Worm (Caenorhabditis elegans) whole organism, mixed stage, embryonic: ENCODE data around the gene C07A12.2.

Experiments used
- M03D4.4 ChIP-seq: sonication (generic microtip); optimal IDR thresholded peaks from 2 replicates; lab custom pipeline; 2017; ENCODE audit warnings: mild to moderate bottlenecking, missing genetic modification characterization, missing compliant biosample characterization
- bed-3 ChIP-seq: fragments of 200-800 bp; sonication (Bioruptor generic); optimal IDR thresholded peaks from 3 replicates; lab custom pipeline; 2018; ENCODE audit warnings: mild to moderate bottlenecking, missing genetic modification characterization, moderate library complexity, missing compliant biosample characterization
- blmp-1 ChIP-seq: fragments of 150-350 bp; optimal IDR thresholded peaks from 2 replicates; lab custom pipeline; 2014; ENCODE audit warnings: missing biosample characterization, missing genetic modification characterization
- ceh-39 ChIP-seq: fragments of 150-350 bp; optimal IDR thresholded peaks from 2 replicates; lab custom pipeline; 2014; ENCODE audit warnings: missing biosample characterization, missing genetic modification characterization
- ceh-43 ChIP-seq: fragments of 200-800 bp; sonication (Bioruptor generic); optimal IDR thresholded peaks from 2 replicates; lab custom pipeline; 2018; ENCODE audit warnings: mild to moderate bottlenecking, missing genetic modification characterization, moderate library complexity, missing compliant biosample characterization
- ceh-83 ChIP-seq: fragments of 200-800 bp; sonication (Bioruptor generic); optimal IDR thresholded peaks from 2 replicates; lab custom pipeline; 2018; ENCODE audit warnings: mild to moderate bottlenecking, missing genetic modification characterization, missing compliant biosample characterization
- cnd-1 ChIP-seq: fragments of 200-800 bp; sonication (Bioruptor generic); optimal IDR thresholded peaks from 2 replicates; lab custom pipeline; 2018; ENCODE audit warnings: mild to moderate bottlenecking, missing genetic modification characterization, missing compliant biosample characterization
- drap-1 ChIP-seq: fragments of 200-800 bp; sonication (Bioruptor generic); optimal IDR thresholded peaks from 3 replicates; lab custom pipeline; 2018; ENCODE audit warnings: mild to moderate bottlenecking, missing genetic modification characterization, missing compliant biosample characterization
- elt-1 ChIP-seq: sonication (generic microtip); optimal IDR thresholded peaks from 2 replicates; lab custom pipeline; 2017; ENCODE audit warnings: missing genetic modification characterization, mild to moderate bottlenecking, missing compliant biosample characterization, antibody characterized with exemption, moderate library complexity, borderline replicate concordance; ENCODE audit not compliant: insufficient read depth
- elt-3 ChIP-seq: fragments of 150-350 bp; optimal IDR thresholded peaks from 2 replicates; lab custom pipeline; 2014; ENCODE audit warnings: missing biosample characterization, missing genetic modification characterization
- flh-1 ChIP-seq: fragments of 200-800 bp; sonication (Bioruptor generic); optimal IDR thresholded peaks from 2 replicates; lab custom pipeline; 2018; ENCODE audit warnings: mild to moderate bottlenecking, missing genetic modification characterization, moderate library complexity, missing compliant biosample characterization
- ham-2 ChIP-seq: fragments of 200-800 bp; sonication (Bioruptor generic); optimal IDR thresholded peaks from 2 replicates; lab custom pipeline; 2018; ENCODE audit warnings: mild to moderate bottlenecking, missing genetic modification characterization, missing compliant biosample characterization
- lin-13 ChIP-seq: fragments of 150-350 bp; optimal IDR thresholded peaks from 2 replicates; lab custom pipeline; 2014; ENCODE audit warnings: missing biosample characterization, missing genetic modification characterization
- lin-32 ChIP-seq: fragments of 200-800 bp; sonication (Bioruptor generic); optimal IDR thresholded peaks from 2 replicates; lab custom pipeline; 2018; ENCODE audit warnings: mild to moderate bottlenecking, missing genetic modification characterization, missing compliant biosample characterization
- lsy-2 ChIP-seq: fragments of 150-350 bp; optimal IDR thresholded peaks from 2 replicates; lab custom pipeline; 2014; ENCODE audit warnings: missing biosample characterization, missing genetic modification characterization
- mab-5 ChIP-seq: fragments of 150-350 bp; optimal IDR thresholded peaks from 2 replicates; lab custom pipeline; 2014; ENCODE audit warnings: missing biosample characterization, missing genetic modification characterization
- mep-1 ChIP-seq: fragments of 150-350 bp; optimal IDR thresholded peaks from 2 replicates; lab custom pipeline; 2017; ENCODE audit warnings: missing biosample characterization, missing genetic modification reagents, missing genetic modification characterization, inconsistent platforms
- nhr-2 ChIP-seq: fragments of 150-350 bp; optimal IDR thresholded peaks from 2 replicates; lab custom pipeline; 2014; ENCODE audit warnings: missing biosample characterization, missing genetic modification characterization
- nhr-28 ChIP-seq: fragments of 150-350 bp; optimal IDR thresholded peaks from 2 replicates; lab custom pipeline; 2014; ENCODE audit warnings: missing biosample characterization, missing genetic modification characterization
- pha-4 ChIP-seq: fragments of 150-350 bp; optimal IDR thresholded peaks from 2 replicates; lab custom pipeline; 2018; ENCODE audit warnings: missing biosample characterization, missing genetic modification reagents, missing genetic modification characterization
- sem-2 ChIP-seq: fragments of 200-800 bp; sonication (Bioruptor generic); optimal IDR thresholded peaks from 2 replicates; lab custom pipeline; 2018; ENCODE audit warnings: mild to moderate bottlenecking, missing genetic modification characterization, missing compliant biosample characterization
- snpc-4 ChIP-seq: fragments of 150-350 bp; optimal IDR thresholded peaks from 2 replicates; lab custom pipeline; 2014; ENCODE audit warnings: missing biosample characterization, missing genetic modification characterization
- sptf-1 ChIP-seq: sonication (generic microtip); optimal IDR thresholded peaks from 2 replicates; lab custom pipeline; 2017; ENCODE audit warnings: mild to moderate bottlenecking, missing genetic modification characterization, moderate library complexity, missing compliant biosample characterization
- tbx-8 ChIP-seq: fragments of 200-800 bp; sonication (Bioruptor generic); optimal IDR thresholded peaks from 2 replicates; lab custom pipeline; 2018; ENCODE audit warnings: mild to moderate bottlenecking, missing genetic modification characterization, moderate library complexity, missing compliant biosample characterization
- unc-120 ChIP-seq: sonication (generic microtip); optimal IDR thresholded peaks from 2 replicates; lab custom pipeline; 2017; ENCODE audit warnings: missing genetic modification characterization, missing compliant biosample characterization; ENCODE audit not compliant: poor library complexity, severe bottlenecking
- unc-39 ChIP-seq: fragments of 150-350 bp; optimal IDR thresholded peaks from 2 replicates; lab custom pipeline; 2014; ENCODE audit warnings: missing biosample characterization, missing genetic modification characterization
- unc-62 ChIP-seq: fragments of 150-350 bp; optimal IDR thresholded peaks from 2 replicates; lab custom pipeline; 2014; ENCODE audit warnings: missing biosample characterization, missing genetic modification reagents, missing genetic modification characterization
- zip-8 ChIP-seq: fragments of 150-350 bp; optimal IDR thresholded peaks from 2 replicates; lab custom pipeline; 2014; ENCODE audit warnings: missing biosample characterization, missing genetic modification characterization

Gene C07A12.2

ce11 chrX:4544543-4544942 is at the start of gene C07A12.2:
C07A12.2 (plus strand) TSS chrX:4544843.
- TF ChIP-seq ceh-43 (GFP tag; lab: Kevin White, UChicago) (no peak), ham-2 (GFP tag; lab: Kevin White, UChicago) (no peak), nhr-28 (tag; lab: Kevin White, UChicago) (no peak), lin-32 (GFP tag; lab: Kevin White, UChicago) (no peak), tbx-8 (GFP tag; lab: Kevin White, UChicago) (no peak), M03D4.4 (tag; lab: Kevin White, UChicago) (no peak), flh-1 (GFP tag; lab: Kevin White, UChicago) (no peak), ceh-39 (no peak), elt-1 (tag; lab: Kevin White, UChicago) (no peak), mep-1 (tag; lab: Kevin White, UChicago) (no peak), lsy-2 (no peak), drap-1 (GFP tag; lab: Kevin White, UChicago) (no peak), cnd-1 (tag; lab: Kevin White, UChicago) (no peak)
- TF ChIP-seq, all 35 proteins: peak for 0

DNA sequence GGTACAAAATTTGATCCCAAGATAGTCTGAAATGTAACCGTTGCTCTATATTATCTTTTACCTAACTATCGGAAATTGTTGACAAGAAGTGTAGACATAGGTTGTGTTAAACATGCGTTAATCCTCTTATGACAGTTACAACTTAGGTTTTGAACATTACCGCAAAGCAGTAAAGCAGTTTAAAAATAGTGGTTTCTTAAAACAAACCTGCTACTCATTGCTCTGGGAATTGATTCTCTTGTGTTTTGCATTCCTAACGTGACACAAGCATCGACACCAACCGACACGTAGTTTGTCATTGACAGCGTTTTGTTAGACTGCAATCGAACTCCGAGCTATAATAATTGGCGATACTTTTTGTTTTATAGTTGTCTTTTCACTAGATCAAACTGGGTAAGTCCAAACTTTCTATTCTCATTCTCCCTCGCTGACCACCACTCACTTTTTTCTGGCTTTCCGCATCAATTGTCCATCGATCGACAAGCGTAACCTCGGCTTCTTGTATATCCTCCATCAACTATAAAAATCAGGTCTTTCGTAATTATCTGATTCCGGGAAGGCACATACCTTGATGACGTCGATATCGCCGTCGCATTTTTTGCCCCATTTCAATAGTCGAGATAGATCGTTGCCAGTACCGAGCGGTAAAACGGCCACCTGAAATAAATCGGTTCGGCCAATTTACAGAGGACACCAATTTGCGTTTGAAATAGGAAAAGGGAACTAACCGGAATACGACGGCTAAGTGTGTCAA is 48.7 kb upstream of the C07A12.2 start:
- TF ChIP-seq flh-1 (GFP tag; lab: Kevin White, UChicago) (no peak), lsy-2 (no peak), sptf-1 (tag; lab: Kevin White, UChicago) (no peak), lin-32 (GFP tag; lab: Kevin White, UChicago) (no peak), pha-4 (tag; lab: Kevin White, UChicago) (no peak), ham-2 (GFP tag; lab: Kevin White, UChicago) (no peak), ceh-39 (no peak), unc-62 (GFP tag; lab: Kevin White, UChicago) (no peak), lin-13 (tag; lab: Kevin White, UChicago) (no peak), zip-8 (tag; lab: Kevin White, UChicago) (no peak), nhr-2 (tag; lab: Kevin White, UChicago) (no peak), unc-120 (tag; lab: Kevin White, UChicago) (no peak), ceh-83 (GFP tag; lab: Kevin White, UChicago) (no peak), blmp-1 (tag; lab: Kevin White, UChicago) (no peak), unc-39 (tag; lab: Kevin White, UChicago) (no peak), elt-3 (tag; lab: Kevin White, UChicago) (no peak), bed-3 (no peak), sem-2 (no peak), tbx-8 (GFP tag; lab: Kevin White, UChicago) (no peak)
- TF ChIP-seq, all 35 proteins: peak for 0

DNA sequence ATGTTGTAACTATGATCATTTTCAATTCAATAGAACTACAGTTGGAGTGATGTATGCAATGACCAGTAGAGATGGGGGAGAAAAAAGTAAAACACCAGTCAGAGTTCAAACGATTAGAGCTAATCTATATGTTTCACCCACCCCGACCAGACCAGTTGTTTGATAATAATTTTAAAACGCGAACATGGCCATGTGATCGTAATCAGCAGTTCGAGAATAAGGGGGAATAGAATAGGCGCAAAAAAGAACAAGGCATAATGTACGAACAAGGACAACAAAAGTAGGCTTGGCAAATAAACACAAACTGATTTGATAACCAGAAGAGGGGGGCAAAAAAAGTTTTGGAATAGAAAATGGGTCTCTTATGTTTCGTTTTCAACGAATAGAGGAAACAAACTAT is 46.6 kb upstream of the C07A12.2 start:
- TF ChIP-seq sptf-1 (tag; lab: Kevin White, UChicago) (no peak), mab-5 (tag; lab: Kevin White, UChicago) (no peak), elt-1 (tag; lab: Kevin White, UChicago) (no peak)
- TF ChIP-seq, all 35 proteins: peak for 0

DNA sequence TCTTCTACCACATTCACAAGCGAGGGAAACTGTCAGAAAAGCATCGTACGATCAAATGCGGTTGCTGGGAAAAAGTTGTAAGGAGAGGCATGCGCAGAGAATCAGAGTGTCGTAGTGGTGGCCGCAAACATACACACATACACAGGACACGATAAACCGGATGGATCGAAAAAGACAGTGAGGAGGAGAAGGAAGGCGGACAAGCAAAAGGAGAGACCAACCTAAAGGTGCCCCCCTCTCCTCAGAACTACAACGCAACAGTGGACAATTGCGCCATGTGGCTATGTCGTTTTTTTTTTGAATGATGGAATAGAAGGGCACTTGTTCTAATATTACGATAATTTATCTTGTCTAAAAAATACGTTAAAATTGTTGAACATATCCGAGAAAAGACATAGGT is 46.2 kb upstream of the C07A12.2 start:
- peak; percentile 15 for TF ChIP-seq cnd-1 (tag; lab: Kevin White, UChicago)
- TF ChIP-seq mep-1 (tag; lab: Kevin White, UChicago), result no peak
- TF ChIP-seq lin-32 (GFP tag; lab: Kevin White, UChicago), result no peak
- TF ChIP-seq elt-1 (tag; lab: Kevin White, UChicago), result no peak
- TF ChIP-seq snpc-4 (tag; lab: Kevin White, UChicago), result no peak
- TF ChIP-seq elt-3 (tag; lab: Kevin White, UChicago), result no peak
- TF ChIP-seq zip-8 (tag; lab: Kevin White, UChicago), result peak; percentile 14
- TF ChIP-seq, all 35 proteins: peak for 2

- no peak for TF ChIP-seq lin-32 (GFP tag; lab: Kevin White, UChicago)
- TF ChIP-seq mab-5 (tag; lab: Kevin White, UChicago), result no peak
- TF ChIP-seq unc-120 (tag; lab: Kevin White, UChicago), result no peak
- no peak for TF ChIP-seq zip-8 (tag; lab: Kevin White, UChicago)
- no peak for TF ChIP-seq unc-39 (tag; lab: Kevin White, UChicago)
Observed at ce11 chrX:4500499-4500898, 44.1 kb upstream of the C07A12.2 start.
